Fruit fly (Drosophila melanogaster): Measurements from ENCODE around the gene mv.

mv gene

dm6 chr3L:1910107-1910506 is 53.9 kb downstream of the mv start, which contains the start of gene dsb:
Gene dsb (minus strand): TSS chr3L:1910197.
- TF ChIP-seq rgr (GFP tag; optimal IDR thresholded peaks at IDR 0.05), result no peak
- no peak for TF ChIP-seq HLH106 (tag; optimal IDR thresholded peaks at IDR 0.05)
- TF ChIP-seq Jra (GFP tag; optimal IDR thresholded peaks at IDR 0.05), result no peak
- no peak for TF ChIP-seq psq (GFP tag; optimal IDR thresholded peaks at IDR 0.05)
- no peak for TF ChIP-seq brk (GFP tag; optimal IDR thresholded peaks at IDR 0.05)
- no peak for TF ChIP-seq Hr83 (GFP tag; optimal IDR thresholded peaks at IDR 0.05; ENCODE audit: poor library complexity, severe bottlenecking)
- no peak for TF ChIP-seq Vsx2 (GFP tag; optimal IDR thresholded peaks at IDR 0.05; ENCODE audit: partially characterized antibody)
- TF ChIP-seq GATAd (GFP tag; optimal IDR thresholded peaks at IDR 0.05), result no peak
- TF ChIP-seq pan (optimal IDR thresholded peaks at IDR 0.05), result no peak
- TF ChIP-seq usp (GFP tag; optimal IDR thresholded peaks at IDR 0.05), result no peak
- TF ChIP-seq OdsH (GFP tag; optimal IDR thresholded peaks at IDR 0.05), result no peak
- TF ChIP-seq foxo (GFP tag; optimal IDR thresholded peaks at IDR 0.05), result no peak

dm6 chr3L:1909000-1909399 is 55.0 kb downstream of the mv start:
- no peak for TF ChIP-seq GATAd (GFP tag; optimal IDR thresholded peaks at IDR 0.05)
- no peak for TF ChIP-seq Abd-B (GFP tag; optimal IDR thresholded peaks at IDR 0.05)
- TF ChIP-seq jim (GFP tag; optimal IDR thresholded peaks at IDR 0.05), result no peak
- no peak for TF ChIP-seq sage (GFP tag; optimal IDR thresholded peaks at IDR 0.05)
- no peak for TF ChIP-seq psq (GFP tag; optimal IDR thresholded peaks at IDR 0.05)
- TF ChIP-seq brk (GFP tag; optimal IDR thresholded peaks at IDR 0.05), result no peak
- TF ChIP-seq sv (GFP tag; optimal IDR thresholded peaks at IDR 0.05), result no peak
- TF ChIP-seq rgr (GFP tag; optimal IDR thresholded peaks at IDR 0.05), result no peak
- no peak for TF ChIP-seq woc (GFP tag; optimal IDR thresholded peaks at IDR 0.05)
- TF ChIP-seq lola (GFP tag; optimal IDR thresholded peaks at IDR 0.05), result no peak
- no peak for TF ChIP-seq Dif (GFP tag; optimal IDR thresholded peaks at IDR 0.05; ENCODE audit: partially characterized antibody)
- no peak for TF ChIP-seq usp (GFP tag; optimal IDR thresholded peaks at IDR 0.05)
- TF ChIP-seq h (GFP tag; optimal IDR thresholded peaks at IDR 0.05), result no peak

- TF ChIP-seq rgr (GFP tag; optimal IDR thresholded peaks at IDR 0.05) (no peak), lola (GFP tag; optimal IDR thresholded peaks at IDR 0.05) (no peak), brk (GFP tag; optimal IDR thresholded peaks at IDR 0.05) (no peak), tai (GFP tag; optimal IDR thresholded peaks at IDR 0.05) (no peak), dmrt93B (GFP tag; optimal IDR thresholded peaks at IDR 0.05) (no peak), dsf (GFP tag; optimal IDR thresholded peaks at IDR 0.05; ENCODE audit: borderline replicate concordance) (no peak), psq (GFP tag; optimal IDR thresholded peaks at IDR 0.05) (no peak), sv (GFP tag; optimal IDR thresholded peaks at IDR 0.05) (no peak), h (GFP tag; optimal IDR thresholded peaks at IDR 0.05) (no peak), fru (GFP tag; optimal IDR thresholded peaks at IDR 0.05) (no peak), CG32264 (GFP tag; optimal IDR thresholded peaks at IDR 0.05) (no peak)
These were observed 57.8 kb downstream of the mv start for dm6 chr3L:1906208-1906607.

dm6 chr3L:1905273-1905672 is 58.7 kb downstream of the mv start:
- TF ChIP-seq pan (optimal IDR thresholded peaks at IDR 0.05) (no peak), CG9705 (GFP tag; optimal IDR thresholded peaks at IDR 0.05) (no peak), lola (GFP tag; optimal IDR thresholded peaks at IDR 0.05) (no peak), Rel (GFP tag; optimal IDR thresholded peaks at IDR 0.05) (no peak), Rel (tag; optimal IDR thresholded peaks at IDR 0.05) (no peak), OdsH (GFP tag; optimal IDR thresholded peaks at IDR 0.05) (peak; percentile 9), fru (GFP tag; optimal IDR thresholded peaks at IDR 0.05) (peak; percentile 2), woc (GFP tag; optimal IDR thresholded peaks at IDR 0.05) (no peak), sv (GFP tag; optimal IDR thresholded peaks at IDR 0.05) (no peak), ey (GFP tag; optimal IDR thresholded peaks at IDR 0.05) (peak; percentile 8), usp (GFP tag; optimal IDR thresholded peaks at IDR 0.05) (no peak), Jra (GFP tag; optimal IDR thresholded peaks at IDR 0.05) (no peak), jim (GFP tag; optimal IDR thresholded peaks at IDR 0.05) (no peak), sage (GFP tag; optimal IDR thresholded peaks at IDR 0.05) (no peak), Dfd (GFP tag; optimal IDR thresholded peaks at IDR 0.05) (no peak), GATAd (GFP tag; optimal IDR thresholded peaks at IDR 0.05) (no peak)

dm6 chr3L:1904440-1904839 is 59.5 kb downstream of the mv start:
- TF ChIP-seq CG32264 (GFP tag; optimal IDR thresholded peaks at IDR 0.05) (no peak), Dfd (GFP tag; optimal IDR thresholded peaks at IDR 0.05) (no peak), dsf (GFP tag; optimal IDR thresholded peaks at IDR 0.05; ENCODE audit: borderline replicate concordance) (no peak), N (GFP tag; optimal IDR thresholded peaks at IDR 0.05) (no peak), CG9705 (GFP tag; optimal IDR thresholded peaks at IDR 0.05) (no peak), dmrt93B (GFP tag; optimal IDR thresholded peaks at IDR 0.05) (no peak), Hr83 (GFP tag; optimal IDR thresholded peaks at IDR 0.05; ENCODE audit: poor library complexity, severe bottlenecking) (no peak), sv (GFP tag; optimal IDR thresholded peaks at IDR 0.05) (no peak), Hr78 (GFP tag; optimal IDR thresholded peaks at IDR 0.05) (no peak), usp (GFP tag; optimal IDR thresholded peaks at IDR 0.05) (no peak), brk (GFP tag; optimal IDR thresholded peaks at IDR 0.05) (no peak), dl (GFP tag; optimal IDR thresholded peaks at IDR 0.05; ENCODE audit: insufficient read depth in 1 of 2, partially characterized antibody in 2 of 2) (no peak)

Measured in whole organism, wandering third instar larva.